Worm (Caenorhabditis elegans) whole organism, young adult: ENCODE results near the gene T23F6.3.
"Not testable (repeated sequence)": the region's sequence is repeated elsewhere in the genome, so short reads cannot be mapped to it uniquely, and the experiment has no call there.

Experiments
- F33H1.4 ChIP-seq: fragments of 200-800 bp; sonication (Bioruptor generic); IDR thresholded peaks from 2 replicates; pipeline ENCODE4 v1.3.6; 2022; ENCODE audit warnings: missing genetic modification reagents, missing genetic modification characterization, missing compliant biosample characterization
- F49E8.2 ChIP-seq: sonication (generic microtip); optimal IDR thresholded peaks from 3 replicates; lab custom pipeline; 2017; ENCODE audit warnings: missing genetic modification characterization, mild to moderate bottlenecking, missing compliant biosample characterization, antibody characterized with exemption, moderate library complexity; ENCODE audit not compliant: insufficient read depth
- ama-1 ChIP-seq, 3 experiments: fragments of 150-350 bp in 1 of 3; sonication (generic microtip) in 2 of 3; optimal IDR thresholded peaks; 2 replicates each; lab custom pipeline; 2014 to 2018; ENCODE audit warnings: missing biosample characterization in 2 of 3, missing genetic modification characterization in 2 of 3, missing genetic modification reagents in 2 of 3
- attf-5 ChIP-seq: fragments of 200-800 bp; sonication (Bioruptor generic); optimal IDR thresholded peaks from 2 replicates; lab custom pipeline; 2018; ENCODE audit warnings: mild to moderate bottlenecking, missing genetic modification characterization, missing compliant biosample characterization
- dpl-1 ChIP-seq: fragments of 150-350 bp; optimal IDR thresholded peaks from 2 replicates; lab custom pipeline; 2014; ENCODE audit warnings: missing biosample characterization, missing genetic modification reagents, missing genetic modification characterization
- him-1 ChIP-seq: sonication (generic microtip); optimal IDR thresholded peaks from 2 replicates; lab custom pipeline; 2016; ENCODE audit warnings: missing genotype, missing genetic modification reagents, missing genetic modification characterization, missing compliant biosample characterization
- hrde-1 ChIP-seq: sonication (generic microtip); optimal IDR thresholded peaks from 2 replicates; lab custom pipeline; 2016; ENCODE audit warnings: missing genetic modification characterization, mild to moderate bottlenecking, missing compliant biosample characterization, moderate library complexity, missing genotype, missing genetic modification reagents, borderline replicate concordance
- let-607 ChIP-seq, 2 experiments: fragments of 200-800 bp in 1 of 2; sonication (Bioruptor generic) in 1 of 2; sonication (generic microtip) in 1 of 2; optimal IDR thresholded peaks; 2 replicates each; lab custom pipeline; 2016 to 2018; ENCODE audit warnings: mild to moderate bottlenecking in 2 of 2, missing compliant biosample characterization in 2 of 2, missing genetic modification characterization in 2 of 2, moderate library complexity in 2 of 2, missing genotype in 1 of 2
- lin-35 ChIP-seq, 3 experiments: fragments of 150-350 bp in 2 of 3; sonication (generic microtip) in 1 of 3; optimal IDR thresholded peaks; 2 replicates each; lab custom pipeline; 2014 to 2018; ENCODE audit warnings: missing biosample characterization in 3 of 3, missing genetic modification characterization in 3 of 3, missing genetic modification reagents in 3 of 3
- lin-54 ChIP-seq: fragments of 200-800 bp; sonication (Bioruptor generic); optimal IDR thresholded peaks from 2 replicates; lab custom pipeline; 2018; ENCODE audit warnings: mild to moderate bottlenecking, missing genetic modification characterization, missing compliant biosample characterization
- nfya-1 ChIP-seq: sonication (generic microtip); optimal IDR thresholded peaks from 2 replicates; lab custom pipeline; 2017; ENCODE audit warnings: antibody characterized with exemption, missing compliant biosample characterization, missing genetic modification characterization, borderline replicate concordance; ENCODE audit not compliant: insufficient read depth
- xnd-1 ChIP-seq: sonication (generic microtip); optimal IDR thresholded peaks from 2 replicates; lab custom pipeline; 2016; ENCODE audit warnings: missing genotype, missing genetic modification reagents, missing genetic modification characterization, missing compliant biosample characterization

- TF ChIP-seq him-1 (tag; lab: Kevin White, UChicago); nfya-1 (tag; lab: Kevin White, UChicago); dpl-1 (GFP tag; lab: Kevin White, UChicago); lin-54 (GFP tag; lab: Kevin White, UChicago); xnd-1; let-607 (tag; optimal IDR thresholded peaks at IDR 0.05; lab: Kevin White, UChicago); attf-5 (GFP tag; lab: Kevin White, UChicago); ama-1 (optimal IDR thresholded peaks at IDR 0.05; lab: Kevin White, UChicago); ama-1 (GFP tag; optimal IDR thresholded peaks at IDR 0.05; lab: Kevin White, UChicago); hrde-1; F49E8.2 (tag; lab: Kevin White, UChicago); lin-35 (GFP tag; optimal IDR thresholded peaks at IDR 0.05; lab: Kevin White, UChicago); F33H1.4 (GFP tag; lab: Robert Waterston, UW): not testable (repeated sequence)
Measured at ce11 chrIV:12730624-12731023, 6.1 kb upstream of the T23F6.3 start.
